Fruit fly (Drosophila melanogaster): ENCODE results near the gene CG12115.
A peak's percentile ranks its signal among the peaks of the same experiment; 100 is the strongest.

Gene CG12115

dm6 chrX:9190555-9191184 lies at the start of gene CG12115:
CG12115 (minus strand) TSS chrX:9190605.
- TF ChIP-seq EcR (GFP tag; optimal IDR thresholded peaks at IDR 0.05) (no peak), psq (optimal IDR thresholded peaks at IDR 0.05) (no peak), pan (optimal IDR thresholded peaks at IDR 0.05) (no peak), CG8478 (optimal IDR thresholded peaks at IDR 0.05) (no peak), usp (GFP tag; optimal IDR thresholded peaks at IDR 0.05) (no peak), Dll (optimal IDR thresholded peaks at IDR 0.05) (no peak)

- no peak for TF ChIP-seq CG8478 (optimal IDR thresholded peaks at IDR 0.05)
- TF ChIP-seq Dll (optimal IDR thresholded peaks at IDR 0.05) = no peak
- TF ChIP-seq pan (optimal IDR thresholded peaks at IDR 0.05) = no peak
- TF ChIP-seq usp (GFP tag; optimal IDR thresholded peaks at IDR 0.05) = no peak
- TF ChIP-seq EcR (GFP tag; optimal IDR thresholded peaks at IDR 0.05) = no peak
- TF ChIP-seq psq (optimal IDR thresholded peaks at IDR 0.05) = no peak
These were observed 46.1 kb upstream of the CG12115 start, which contains the start of gene Ir8a for dm6 chrX:9236485-9236884. Ir8a (minus strand) TSS chrX:9236585.

- no peak for TF ChIP-seq psq (optimal IDR thresholded peaks at IDR 0.05)
- TF ChIP-seq pan (optimal IDR thresholded peaks at IDR 0.05) = no peak
- no peak for TF ChIP-seq Dll (optimal IDR thresholded peaks at IDR 0.05)
- TF ChIP-seq EcR (GFP tag; optimal IDR thresholded peaks at IDR 0.05) = no peak
- TF ChIP-seq usp (GFP tag; optimal IDR thresholded peaks at IDR 0.05) = no peak
- no peak for TF ChIP-seq CG8478 (optimal IDR thresholded peaks at IDR 0.05)
These were observed 41.8 kb upstream of the CG12115 start, which contains the start of gene CG12121 for dm6 chrX:9232199-9232598. CG12121 (minus strand) TSS chrX:9232378.

dm6 chrX:9226837-9227236 lies 36.4 kb upstream of the CG12115 start, which contains the start of gene Gr8a:
Gr8a (plus strand) TSS chrX:9227137.
- TF ChIP-seq pan (optimal IDR thresholded peaks at IDR 0.05) = no peak
- no peak for TF ChIP-seq Dll (optimal IDR thresholded peaks at IDR 0.05)
- no peak for TF ChIP-seq CG8478 (optimal IDR thresholded peaks at IDR 0.05)
- no peak for TF ChIP-seq usp (GFP tag; optimal IDR thresholded peaks at IDR 0.05)
- no peak for TF ChIP-seq EcR (GFP tag; optimal IDR thresholded peaks at IDR 0.05)
- no peak for TF ChIP-seq psq (optimal IDR thresholded peaks at IDR 0.05)

- TF ChIP-seq usp (GFP tag; optimal IDR thresholded peaks at IDR 0.05) (no peak), Dll (optimal IDR thresholded peaks at IDR 0.05) (no peak), EcR (GFP tag; optimal IDR thresholded peaks at IDR 0.05) (no peak), pan (optimal IDR thresholded peaks at IDR 0.05) (no peak)
These were observed 34.7 kb upstream of the CG12115 start, which contains the start of gene CG15370 for dm6 chrX:9225137-9225536. CG15370 (plus strand) TSS chrX:9225437.

- TF ChIP-seq Dll (optimal IDR thresholded peaks at IDR 0.05) = no peak
- no peak for TF ChIP-seq EcR (GFP tag; optimal IDR thresholded peaks at IDR 0.05)
- TF ChIP-seq usp (GFP tag; optimal IDR thresholded peaks at IDR 0.05) = no peak
- TF ChIP-seq CG8478 (optimal IDR thresholded peaks at IDR 0.05) = no peak
- TF ChIP-seq psq (optimal IDR thresholded peaks at IDR 0.05) = no peak
- TF ChIP-seq pan (optimal IDR thresholded peaks at IDR 0.05) = no peak
These were observed 34.0 kb upstream of the CG12115 start for dm6 chrX:9224423-9224822.

- TF ChIP-seq psq (optimal IDR thresholded peaks at IDR 0.05) (no peak), Dll (optimal IDR thresholded peaks at IDR 0.05) (no peak), usp (GFP tag; optimal IDR thresholded peaks at IDR 0.05) (no peak), EcR (GFP tag; optimal IDR thresholded peaks at IDR 0.05) (no peak), CG8478 (optimal IDR thresholded peaks at IDR 0.05) (no peak), pan (optimal IDR thresholded peaks at IDR 0.05) (no peak)
These were observed 32.8 kb upstream of the CG12115 start, which contains the start of gene t for dm6 chrX:9223182-9223581. t (minus strand) TSS chrX:9223257.

- TF ChIP-seq EcR (GFP tag; optimal IDR thresholded peaks at IDR 0.05) (peak in 1 of 2 experiments; percentile 48), CG8478 (optimal IDR thresholded peaks at IDR 0.05) (no peak)
These were observed 30.0 kb upstream of the CG12115 start for dm6 chrX:9220434-9220833.

dm6 chrX:9216572-9216971 lies 26.2 kb upstream of the CG12115 start, which contains the start of gene CG15369:
CG15369 (plus strand) TSS chrX:9216872.
- TF ChIP-seq pan (optimal IDR thresholded peaks at IDR 0.05) = no peak
- no peak for TF ChIP-seq psq (optimal IDR thresholded peaks at IDR 0.05)
- TF ChIP-seq EcR (GFP tag; optimal IDR thresholded peaks at IDR 0.05) = no peak
- no peak for TF ChIP-seq usp (GFP tag; optimal IDR thresholded peaks at IDR 0.05)
- TF ChIP-seq CG8478 (optimal IDR thresholded peaks at IDR 0.05) = no peak
- TF ChIP-seq Dll (optimal IDR thresholded peaks at IDR 0.05) = no peak

- TF ChIP-seq EcR (GFP tag; optimal IDR thresholded peaks at IDR 0.05) = no peak
- TF ChIP-seq CG8478 (optimal IDR thresholded peaks at IDR 0.05) = no peak
These were observed 25.1 kb upstream of the CG12115 start, which contains the start of gene CG15368 for dm6 chrX:9215485-9215884. CG15368 (plus strand) TSS chrX:9215785.

dm6 chrX:9214576-9214975 lies 24.2 kb upstream of the CG12115 start, which contains the start of gene Obp8a:
Obp8a (plus strand) TSS chrX:9214876.
- TF ChIP-seq psq (optimal IDR thresholded peaks at IDR 0.05) (no peak), usp (GFP tag; optimal IDR thresholded peaks at IDR 0.05) (no peak), CG8478 (optimal IDR thresholded peaks at IDR 0.05) (no peak), Dll (optimal IDR thresholded peaks at IDR 0.05) (no peak)

dm6 chrX:9210787-9211186 lies 20.4 kb upstream of the CG12115 start, which contains the start of gene SmydA-9:
SmydA-9 (minus strand) TSS chrX:9210887.
- TF ChIP-seq EcR (GFP tag; optimal IDR thresholded peaks at IDR 0.05) (no peak), usp (GFP tag; optimal IDR thresholded peaks at IDR 0.05) (no peak), psq (optimal IDR thresholded peaks at IDR 0.05) (no peak), CG8478 (optimal IDR thresholded peaks at IDR 0.05) (no peak), Dll (optimal IDR thresholded peaks at IDR 0.05) (no peak), pan (optimal IDR thresholded peaks at IDR 0.05) (no peak)

Data from whole organism.